Fruit fly (Drosophila melanogaster) S2 (cell line): Measurements from ENCODE around the gene CG9609.

Experiments used
- CG8478 ChIP-seq: fragments of >200 bp; optimal IDR thresholded peaks from 2 replicates; lab custom pipeline; 2018
- CTCF ChIP-seq, 2 experiments: fragments of >200 bp; optimal IDR thresholded peaks; 2 replicates each; lab custom pipeline; 2018

DNA sequence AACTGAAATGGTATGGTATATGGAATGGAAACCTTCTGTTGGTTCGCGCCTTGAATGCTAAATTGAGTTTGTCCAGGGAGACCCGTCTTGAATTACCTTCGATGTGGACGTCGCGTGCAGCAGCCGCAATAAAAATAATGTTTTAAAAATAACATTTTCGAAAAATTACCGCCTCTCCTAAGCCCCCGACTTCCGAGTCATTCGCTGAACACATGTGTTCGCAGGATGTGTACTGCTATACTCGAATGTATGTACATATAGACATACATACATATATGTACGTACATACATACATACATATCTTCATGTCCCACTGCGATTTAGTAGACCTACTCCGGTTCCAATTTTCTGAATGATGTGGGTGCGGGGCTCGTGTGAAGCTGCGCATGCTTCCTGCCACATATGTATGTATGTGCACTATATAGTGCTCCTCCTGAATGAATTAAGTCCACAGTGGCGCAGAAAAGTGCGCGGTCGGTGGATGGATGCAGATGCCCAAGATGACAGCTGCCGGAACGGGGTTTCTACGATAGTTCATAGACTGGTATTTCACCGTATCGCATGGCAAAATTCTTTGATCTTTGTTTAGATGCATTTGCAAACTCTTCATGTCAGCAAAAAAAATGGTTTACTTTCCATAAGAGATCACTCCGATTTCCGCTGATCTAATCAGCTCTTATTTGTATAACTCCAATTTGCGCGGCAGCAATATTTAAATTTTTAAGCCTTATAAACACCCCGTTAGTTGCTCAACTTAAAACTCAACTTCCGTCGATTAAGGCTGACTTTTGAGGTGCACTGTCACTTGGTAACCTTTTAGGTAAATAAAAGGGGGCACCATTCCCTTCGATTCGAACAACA, 12.4 kb downstream of the CG9609 start:
- no peak for TF ChIP-seq CG8478 (lab: Kevin White, UChicago)
- no peak for TF ChIP-seq CTCF (optimal IDR thresholded peaks at IDR 0.05; lab: Kevin White, UChicago)
